Worm (Caenorhabditis elegans) whole organism, young adult: ENCODE results near the gene C24A8.6.
A peak's percentile ranks its signal among the peaks of the same experiment; 100 is the strongest.

Experiments used
- B0019.2 ChIP-seq: fragments of 200-800 bp; sonication (Bioruptor generic); conservative IDR thresholded peaks from 2 replicates; pipeline ENCODE4 v1.3.6; 2022; ENCODE audit warnings: missing genetic modification reagents, missing genetic modification characterization, missing compliant biosample characterization
- F10E7.11 ChIP-seq: sonication (generic microtip); optimal IDR thresholded peaks from 2 replicates; lab custom pipeline; 2017; ENCODE audit warnings: mild to moderate bottlenecking, missing genetic modification characterization, moderate library complexity, missing compliant biosample characterization
- F23B12.7 ChIP-seq: sonication (generic microtip); optimal IDR thresholded peaks from 2 replicates; lab custom pipeline; 2017; ENCODE audit warnings: missing genetic modification characterization, mild to moderate bottlenecking, missing compliant biosample characterization, antibody characterized with exemption, moderate library complexity; ENCODE audit not compliant: insufficient read depth
- F57C9.4 ChIP-seq: sonication (generic microtip); optimal IDR thresholded peaks from 2 replicates; lab custom pipeline; 2017; ENCODE audit warnings: mild to moderate bottlenecking, missing genetic modification characterization, missing compliant biosample characterization
- K12H6.12 ChIP-seq: fragments of 200-800 bp; sonication (Bioruptor generic); optimal IDR thresholded peaks from 2 replicates; lab custom pipeline; 2018; ENCODE audit warnings: mild to moderate bottlenecking, missing genetic modification characterization, missing compliant biosample characterization
- Y67H2A.10 ChIP-seq: fragments of 200-800 bp; sonication (Bioruptor generic); conservative IDR thresholded peaks from 2 replicates; pipeline ENCODE4 v1.3.6; 2022; ENCODE audit warnings: missing genetic modification reagents, missing genetic modification characterization, missing compliant biosample characterization
- attf-5 ChIP-seq: fragments of 200-800 bp; sonication (Bioruptor generic); optimal IDR thresholded peaks from 2 replicates; lab custom pipeline; 2018; ENCODE audit warnings: mild to moderate bottlenecking, missing genetic modification characterization, missing compliant biosample characterization
- attf-6 ChIP-seq: fragments of 200-800 bp; sonication (Bioruptor generic); IDR thresholded peaks from 2 replicates; pipeline ENCODE4 v1.3.6; 2022; ENCODE audit warnings: missing genetic modification reagents, missing genetic modification characterization, missing compliant biosample characterization
- cebp-2 ChIP-seq: fragments of 200-800 bp; sonication (Bioruptor generic); IDR thresholded peaks from 2 replicates; pipeline ENCODE4 v1.3.6; 2022; ENCODE audit warnings: missing genetic modification characterization, missing compliant biosample characterization
- ceh-40 ChIP-seq: fragments of 200-800 bp; sonication (Bioruptor generic); IDR thresholded peaks from 2 replicates; pipeline ENCODE4 v1.3.6; 2022; ENCODE audit warnings: missing genetic modification characterization, missing compliant biosample characterization
- chd-7 ChIP-seq: sonication (generic microtip); optimal IDR thresholded peaks from 2 replicates; lab custom pipeline; 2016; ENCODE audit warnings: mild to moderate bottlenecking, missing genetic modification characterization, moderate library complexity, missing compliant biosample characterization
- dpff-1 ChIP-seq: sonication (generic microtip); optimal IDR thresholded peaks from 2 replicates; lab custom pipeline; 2017; ENCODE audit warnings: mild to moderate bottlenecking, missing genetic modification characterization, missing compliant biosample characterization
- dpl-1 ChIP-seq: fragments of 150-350 bp; optimal IDR thresholded peaks from 2 replicates; lab custom pipeline; 2014; ENCODE audit warnings: missing biosample characterization, missing genetic modification reagents, missing genetic modification characterization
- efl-1 ChIP-seq: fragments of 150-350 bp; optimal IDR thresholded peaks from 2 replicates; lab custom pipeline; 2014; ENCODE audit warnings: missing biosample characterization, missing genetic modification reagents, missing genetic modification characterization
- egrh-3 ChIP-seq: fragments of 200-800 bp; sonication (Bioruptor generic); IDR thresholded peaks from 2 replicates; pipeline ENCODE4 v1.3.6; 2022; ENCODE audit warnings: missing genetic modification reagents, missing genetic modification characterization, missing compliant biosample characterization
- ekl-4 ChIP-seq: fragments of 200-800 bp; sonication (Bioruptor generic); IDR thresholded peaks from 2 replicates; pipeline ENCODE4 v1.3.6; 2022; ENCODE audit warnings: missing genetic modification reagents, missing genetic modification characterization, missing compliant biosample characterization
- hrde-1 ChIP-seq: sonication (generic microtip); optimal IDR thresholded peaks from 2 replicates; lab custom pipeline; 2016; ENCODE audit warnings: missing genetic modification characterization, mild to moderate bottlenecking, missing compliant biosample characterization, moderate library complexity, missing genotype, missing genetic modification reagents, borderline replicate concordance
- let-526 ChIP-seq: fragments of 200-800 bp; sonication (Bioruptor generic); IDR thresholded peaks from 2 replicates; pipeline ENCODE4 v1.3.6; 2022; ENCODE audit warnings: missing genetic modification reagents, missing genetic modification characterization, missing compliant biosample characterization
- let-607 ChIP-seq, 2 experiments: fragments of 200-800 bp in 1 of 2; sonication (Bioruptor generic) in 1 of 2; sonication (generic microtip) in 1 of 2; optimal IDR thresholded peaks; 2 replicates each; lab custom pipeline; 2016 to 2018; ENCODE audit warnings: mild to moderate bottlenecking in 2 of 2, missing compliant biosample characterization in 2 of 2, missing genetic modification characterization in 2 of 2, moderate library complexity in 2 of 2, missing genotype in 1 of 2
- lsl-1 ChIP-seq: fragments of 200-800 bp; sonication (Bioruptor generic); optimal IDR thresholded peaks from 2 replicates; lab custom pipeline; 2018; ENCODE audit warnings: mild to moderate bottlenecking, missing genetic modification characterization, moderate library complexity, missing compliant biosample characterization
- nfya-2 ChIP-seq: fragments of 200-800 bp; sonication (Bioruptor generic); IDR thresholded peaks from 2 replicates; pipeline ENCODE4 v1.3.6; 2022; ENCODE audit warnings: missing genetic modification reagents, missing genetic modification characterization, missing compliant biosample characterization
- nfyb-1 ChIP-seq: fragments of 200-800 bp; sonication (Bioruptor generic); IDR thresholded peaks from 2 replicates; pipeline ENCODE4 v1.3.6; 2022; ENCODE audit warnings: missing genetic modification reagents, missing genetic modification characterization, missing compliant biosample characterization
- nhr-120 ChIP-seq: fragments of 200-800 bp; sonication (Bioruptor generic); IDR thresholded peaks from 2 replicates; pipeline ENCODE4 v1.3.6; 2022; ENCODE audit warnings: missing genetic modification characterization, missing compliant biosample characterization
- nhr-27 ChIP-seq: fragments of 200-800 bp; sonication (Bioruptor generic); optimal IDR thresholded peaks from 2 replicates; lab custom pipeline; 2018; ENCODE audit warnings: mild to moderate bottlenecking, missing genetic modification characterization, moderate library complexity, missing compliant biosample characterization
- nhr-80 ChIP-seq: sonication (generic microtip); optimal IDR thresholded peaks from 2 replicates; lab custom pipeline; 2016; ENCODE audit warnings: missing genetic modification characterization, missing compliant biosample characterization
- pha-4 ChIP-seq: fragments of 150-350 bp; sonication (generic microtip); optimal IDR thresholded peaks from 2 replicates; lab custom pipeline; 2014; ENCODE audit warnings: missing biosample characterization, missing genetic modification reagents, missing genetic modification characterization
- rec-8 ChIP-seq, 2 experiments: sonication (generic microtip); optimal IDR thresholded peaks; 2 replicates each; lab custom pipeline; 2016; ENCODE audit warnings: mild to moderate bottlenecking in 2 of 2, missing genetic modification characterization in 2 of 2, missing genetic modification reagents in 2 of 2, missing genotype in 2 of 2, missing biosample characterization in 1 of 2, missing compliant biosample characterization in 1 of 2, moderate library complexity in 1 of 2
- repo-1 ChIP-seq: sonication (generic microtip); optimal IDR thresholded peaks from 2 replicates; lab custom pipeline; 2017; ENCODE audit warnings: mild to moderate bottlenecking, missing genetic modification characterization, missing compliant biosample characterization
- snpc-1.3 ChIP-seq: sonication (generic microtip); optimal IDR thresholded peaks from 2 replicates; lab custom pipeline; 2017; ENCODE audit warnings: missing genetic modification characterization, mild to moderate bottlenecking, missing compliant biosample characterization, antibody characterized with exemption, moderate library complexity, missing genotype, missing genetic modification reagents; ENCODE audit not compliant: insufficient read depth
- snpc-4 ChIP-seq, 5 experiments: fragments of 150-350 bp in 1 of 5; sonication (generic microtip) in 4 of 5; optimal IDR thresholded peaks; 2 replicates each; lab custom pipeline; 2014 to 2018; ENCODE audit warnings: missing genetic modification characterization in 5 of 5, missing biosample characterization in 3 of 5, antibody characterized with exemption in 2 of 5, mild to moderate bottlenecking in 2 of 5, missing compliant biosample characterization in 2 of 5, missing genotype in 2 of 5, moderate library complexity in 2 of 5, missing genetic modification reagents in 1 of 5
- somi-1 ChIP-seq: fragments of 200-800 bp; sonication (Bioruptor generic); optimal IDR thresholded peaks from 2 replicates; lab custom pipeline; 2018; ENCODE audit warnings: mild to moderate bottlenecking, missing genetic modification characterization, missing compliant biosample characterization
- sptf-2 ChIP-seq: fragments of 200-800 bp; sonication (Bioruptor generic); optimal IDR thresholded peaks from 2 replicates; lab custom pipeline; 2018; ENCODE audit warnings: mild to moderate bottlenecking, missing genetic modification characterization, missing compliant biosample characterization
- tlf-1 ChIP-seq: fragments of 200-800 bp; sonication (Bioruptor generic); optimal IDR thresholded peaks from 2 replicates; lab custom pipeline; 2018; ENCODE audit warnings: mild to moderate bottlenecking, missing genetic modification characterization, missing compliant biosample characterization
- xnd-1 ChIP-seq: sonication (generic microtip); optimal IDR thresholded peaks from 2 replicates; lab custom pipeline; 2016; ENCODE audit warnings: missing genotype, missing genetic modification reagents, missing genetic modification characterization, missing compliant biosample characterization
- zfh-2 ChIP-seq: fragments of 200-800 bp; sonication (Bioruptor generic); conservative IDR thresholded peaks from 2 replicates; pipeline ENCODE4 v1.3.6; 2022; ENCODE audit warnings: missing genetic modification reagents, missing genetic modification characterization, missing compliant biosample characterization
- zim-3 ChIP-seq: sonication (generic microtip); optimal IDR thresholded peaks from 2 replicates; lab custom pipeline; 2017; ENCODE audit warnings: mild to moderate bottlenecking, missing genetic modification characterization, moderate library complexity, missing compliant biosample characterization
- ztf-18 ChIP-seq: sonication (generic microtip); optimal IDR thresholded peaks from 2 replicates; lab custom pipeline; 2016; ENCODE audit warnings: missing genotype, mild to moderate bottlenecking, missing genetic modification characterization, missing compliant biosample characterization
- ztf-3 ChIP-seq: fragments of 200-800 bp; sonication (Bioruptor generic); optimal IDR thresholded peaks from 2 replicates; lab custom pipeline; 2018; ENCODE audit warnings: mild to moderate bottlenecking, missing genetic modification characterization, missing compliant biosample characterization
- ztf-6 ChIP-seq: fragments of 200-800 bp; sonication (Bioruptor generic); IDR thresholded peaks from 2 replicates; pipeline ENCODE4 v1.3.6; 2022; ENCODE audit warnings: missing genetic modification reagents, missing genetic modification characterization, missing compliant biosample characterization

Gene C24A8.6

DNA sequence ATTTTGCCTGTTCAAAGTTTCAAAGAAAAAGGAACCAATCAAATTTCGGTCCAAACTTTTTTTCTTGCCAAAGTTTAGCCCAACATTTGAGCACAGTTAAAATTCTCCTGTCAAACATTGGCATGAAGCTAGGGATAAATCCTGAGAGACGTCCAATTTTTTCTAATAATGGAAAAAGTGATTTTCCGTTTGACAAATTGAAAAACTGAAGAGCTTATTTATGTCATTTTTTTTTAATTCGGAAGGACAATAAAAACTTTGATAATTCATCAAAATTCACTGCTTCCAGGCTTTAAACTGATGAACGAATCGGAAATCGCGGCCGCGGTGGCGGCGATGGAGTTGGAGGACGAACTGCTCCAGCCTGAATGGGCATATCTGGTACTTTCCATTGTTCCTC lies 11.6 kb downstream of the C24A8.6 start, which contains the start of gene dop-6:
Gene dop-6 (plus strand): TSS at position 301 of the 400 bp plus-strand sequence.
- TF ChIP-seq K12H6.12 (tag; lab: Kevin White, UChicago), result no peak
- TF ChIP-seq tlf-1 (GFP tag; lab: Kevin White, UChicago), result no peak
- TF ChIP-seq somi-1 (GFP tag; lab: Kevin White, UChicago), result no peak
- TF ChIP-seq ekl-4, result no peak
- TF ChIP-seq ceh-40 (GFP tag; lab: Robert Waterston, UW), result no peak
- no peak for TF ChIP-seq nhr-27 (tag; lab: Kevin White, UChicago)
- no peak for TF ChIP-seq cebp-2 (GFP tag; lab: Robert Waterston, UW)
- no peak for TF ChIP-seq chd-7 (tag; lab: Kevin White, UChicago)
- no peak for TF ChIP-seq attf-6 (GFP tag; lab: Robert Waterston, UW)
- no peak for TF ChIP-seq snpc-1.3 (tag; lab: Kevin White, UChicago)
- no peak for TF ChIP-seq egrh-3
- TF ChIP-seq F10E7.11, result no peak

DNA sequence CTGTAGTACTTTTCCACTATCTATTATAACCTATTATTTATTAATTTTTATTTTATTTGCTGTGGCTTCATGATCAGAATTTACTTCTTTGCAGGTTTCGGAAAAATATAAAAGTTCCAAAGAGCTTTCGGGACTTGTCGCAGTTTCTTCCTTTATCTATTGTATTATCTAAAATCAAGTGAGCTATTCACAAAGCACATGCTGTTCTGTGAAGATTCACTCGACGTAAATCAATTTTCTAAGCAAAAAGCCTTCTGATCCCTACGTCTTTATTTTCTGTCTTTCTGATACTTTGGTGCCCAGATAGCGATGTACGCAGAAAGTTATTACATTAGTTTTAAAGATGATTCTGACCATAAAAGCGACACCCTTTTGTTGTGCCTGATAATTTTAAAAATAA lies 15.1 kb downstream of the C24A8.6 start:
- TF ChIP-seq nhr-120 (no peak), F57C9.4 (tag; lab: Kevin White, UChicago) (no peak), snpc-4 (GFP tag; optimal IDR thresholded peaks at IDR 0.05; lab: Kevin White, UChicago) (no peak), snpc-4 (tag; optimal IDR thresholded peaks at IDR 0.05; lab: Kevin White, UChicago) (no peak), zim-3 (tag; lab: Kevin White, UChicago) (no peak)

DNA sequence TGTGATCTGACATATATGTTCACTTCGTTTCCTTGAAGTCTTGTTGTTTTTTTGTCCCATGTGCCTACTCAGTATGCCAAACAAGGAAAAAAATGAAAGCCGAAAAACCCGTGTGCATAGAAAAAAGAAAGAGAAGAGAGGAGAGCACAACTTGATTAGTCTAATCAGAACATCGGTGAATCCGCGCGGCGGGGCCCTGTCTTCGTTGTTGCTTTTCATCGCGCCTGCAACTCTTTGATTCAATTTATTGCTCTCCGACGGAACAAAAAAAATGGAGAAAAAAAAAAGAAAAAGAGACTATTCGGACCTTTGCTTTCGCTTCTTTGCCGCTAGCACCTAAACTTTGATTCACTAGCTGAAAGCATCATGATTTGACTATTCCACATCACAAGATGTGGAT lies 17.3 kb downstream of the C24A8.6 start:
- TF ChIP-seq pha-4 (no peak), ztf-3 (GFP tag; lab: Kevin White, UChicago) (no peak), nfya-2 (GFP tag; lab: Robert Waterston, UW) (no peak)

DNA sequence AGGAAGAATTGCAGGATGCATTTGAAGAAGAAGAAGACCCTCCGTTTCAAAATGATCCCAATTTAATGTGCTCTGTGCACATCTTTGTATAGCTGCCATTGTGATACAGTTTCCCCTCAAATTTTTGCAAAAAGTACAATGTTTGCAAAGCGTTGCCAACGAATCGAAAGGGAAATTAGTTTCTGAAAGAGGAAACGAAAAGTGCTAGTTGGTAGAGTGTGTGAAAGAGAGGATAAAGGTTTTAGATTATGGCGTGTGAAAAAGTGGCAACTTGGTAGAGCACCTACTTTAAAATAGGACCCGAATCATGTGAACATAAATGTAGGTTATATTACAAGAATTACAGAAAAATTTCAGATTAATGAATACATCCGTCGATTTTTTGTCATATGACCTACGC lies 20.5 kb downstream of the C24A8.6 start, which contains the start of gene C52B9.8:
Gene C52B9.8 (minus strand): TSS at position 101 of the 400 bp plus-strand sequence.
- TF ChIP-seq egrh-3 (no peak), B0019.2 (GFP tag; lab: Robert Waterston, UW) (no peak), let-526 (GFP tag; lab: Robert Waterston, UW) (no peak)

DNA sequence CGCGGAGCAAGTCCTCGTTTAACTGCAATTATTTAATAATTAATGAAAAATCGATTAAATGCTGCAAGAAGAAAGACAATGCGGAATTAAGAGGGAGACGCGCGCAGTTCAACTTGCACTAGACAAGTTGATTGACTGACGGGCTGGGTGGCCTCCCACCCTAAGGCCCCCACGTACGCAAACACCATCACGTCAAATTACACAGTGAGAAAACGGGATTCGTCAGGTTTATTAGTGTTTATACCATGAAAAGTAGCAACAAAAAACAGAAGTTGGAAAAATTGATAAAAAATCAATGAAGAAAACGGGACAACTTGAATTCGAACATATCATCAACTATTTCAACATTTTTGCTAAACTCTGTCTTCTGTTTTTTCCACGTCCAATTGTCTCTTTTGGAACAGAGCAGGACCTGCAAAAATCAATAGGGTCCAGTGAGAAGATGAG lies 24.6 kb downstream of the C24A8.6 start:
- TF ChIP-seq dpff-1 (no peak), Y67H2A.10 (no peak), attf-5 (GFP tag; lab: Kevin White, UChicago) (peak; percentile 39), nhr-80 (tag; lab: Kevin White, UChicago) (peak; percentile 81), let-607 (tag; optimal IDR thresholded peaks at IDR 0.05; lab: Kevin White, UChicago) (peak; percentile 11 to 20), ztf-6 (GFP tag; lab: Robert Waterston, UW) (no peak), nfyb-1 (GFP tag; lab: Robert Waterston, UW) (no peak)
- TF ChIP-seq, all 124 proteins: peak for 3

DNA sequence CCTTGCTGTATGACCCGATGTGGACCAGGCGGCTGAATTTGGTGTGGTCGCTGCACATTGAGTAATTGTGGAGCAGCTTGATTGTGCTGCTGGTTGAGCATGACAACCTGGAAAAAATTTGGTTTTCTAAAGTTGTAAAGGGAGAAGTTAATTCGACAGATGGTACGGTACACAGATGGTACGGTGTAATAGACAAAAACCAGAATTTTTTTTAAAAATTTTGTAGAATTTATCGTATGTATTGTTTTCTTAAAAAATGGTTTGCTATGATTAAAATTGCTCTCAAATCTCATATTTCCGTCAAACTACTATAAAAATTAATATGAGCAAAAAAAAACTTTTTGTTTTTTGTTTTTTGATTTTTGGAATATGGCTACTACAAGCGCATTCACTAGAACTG lies 25.3 kb downstream of the C24A8.6 start, which contains the start of gene pqn-15:
Gene pqn-15 (minus strand): TSS at position 101 of the 400 bp plus-strand sequence.
- TF ChIP-seq dpl-1 (GFP tag; lab: Kevin White, UChicago) (no peak), let-607 (tag; optimal IDR thresholded peaks at IDR 0.05; lab: Kevin White, UChicago) (no peak), rec-8 (tag; optimal IDR thresholded peaks at IDR 0.05; lab: Kevin White, UChicago) (no peak), ztf-18 (no peak), zim-3 (tag; lab: Kevin White, UChicago) (no peak), K12H6.12 (tag; lab: Kevin White, UChicago) (no peak), xnd-1 (tag; lab: Kevin White, UChicago) (no peak), F23B12.7 (no peak), attf-6 (GFP tag; lab: Robert Waterston, UW) (no peak), hrde-1 (tag; lab: Kevin White, UChicago) (no peak), lsl-1 (GFP tag; lab: Kevin White, UChicago) (no peak), sptf-2 (GFP tag; lab: Kevin White, UChicago) (no peak), repo-1 (tag; lab: Kevin White, UChicago) (no peak), zfh-2 (GFP tag; lab: Robert Waterston, UW) (no peak), ceh-40 (GFP tag; lab: Robert Waterston, UW) (no peak), efl-1 (GFP tag; lab: Kevin White, UChicago) (no peak)
